Fruit fly (Drosophila melanogaster) whole organism, adult: ENCODE results near the gene Mip.

Experiments used
- CG11617 ChIP-seq: fragments of 200-800 bp; sonication (Bioruptor generic); optimal IDR thresholded peaks from 2 replicates; lab custom pipeline; 2017; ENCODE audit warnings: mild to moderate bottlenecking, missing biosample characterization, missing genetic modification reagents, missing genetic modification characterization
- CG12768 ChIP-seq: fragments of 200-800 bp; sonication (Bioruptor generic); optimal IDR thresholded peaks from 2 replicates; lab custom pipeline; 2017; ENCODE audit warnings: missing biosample characterization, missing genetic modification characterization, mild to moderate bottlenecking, moderate library complexity, missing genetic modification reagents
- CG14711 ChIP-seq: fragments of 200-800 bp; sonication (Bioruptor generic); optimal IDR thresholded peaks from 2 replicates; lab custom pipeline; 2018; ENCODE audit warnings: missing biosample characterization, mild to moderate bottlenecking, missing genetic modification characterization, moderate library complexity
- CG1620 ChIP-seq: fragments of 200-800 bp; sonication (Bioruptor generic); optimal IDR thresholded peaks from 2 replicates; lab custom pipeline; 2016; ENCODE audit warnings: missing biosample characterization, missing genetic modification characterization
- CG33017 ChIP-seq: fragments of 200-800 bp; sonication (Bioruptor generic); optimal IDR thresholded peaks from 2 replicates; lab custom pipeline; 2018; ENCODE audit warnings: missing biosample characterization, mild to moderate bottlenecking, missing genetic modification characterization, moderate library complexity
- CG5204 ChIP-seq: fragments of 200-800 bp; sonication (Bioruptor generic); optimal IDR thresholded peaks from 2 replicates; lab custom pipeline; 2016; ENCODE audit warnings: missing biosample characterization, missing genetic modification characterization
- CG7045 ChIP-seq: fragments of 200-800 bp; sonication (Bioruptor generic); optimal IDR thresholded peaks from 2 replicates; lab custom pipeline; 2017; ENCODE audit warnings: missing biosample characterization, mild to moderate bottlenecking, missing genetic modification characterization
- CG7101 ChIP-seq: fragments of 200-800 bp; sonication (Bioruptor generic); optimal IDR thresholded peaks from 2 replicates; lab custom pipeline; 2018; ENCODE audit warnings: missing biosample characterization, mild to moderate bottlenecking, missing genetic modification characterization, moderate library complexity
- Clk ChIP-seq: fragments of 200-800 bp; sonication (Bioruptor generic); optimal IDR thresholded peaks from 2 replicates; lab custom pipeline; 2017; ENCODE audit warnings: missing biosample characterization, missing genetic modification characterization
- Crg-1 ChIP-seq: fragments of 200-800 bp; sonication (Bioruptor generic); optimal IDR thresholded peaks from 2 replicates; lab custom pipeline; 2016; ENCODE audit warnings: missing biosample characterization, missing genetic modification characterization
- Hr96 ChIP-seq: fragments of 200-800 bp; sonication (Bioruptor generic); optimal IDR thresholded peaks from 2 replicates; lab custom pipeline; 2016; ENCODE audit warnings: missing biosample characterization, missing genetic modification characterization
- Mnt ChIP-seq: fragments of 200-800 bp; sonication (Bioruptor generic); optimal IDR thresholded peaks from 2 replicates; lab custom pipeline; 2016; ENCODE audit warnings: missing biosample characterization, mild to moderate bottlenecking, missing genetic modification characterization
- bab1 ChIP-seq: fragments of 200-800 bp; sonication (Bioruptor generic); optimal IDR thresholded peaks from 3 replicates; lab custom pipeline; 2019; ENCODE audit warnings: missing biosample characterization, mild to moderate bottlenecking, missing genetic modification characterization, moderate library complexity
- cic ChIP-seq: fragments of 200-800 bp; sonication (Bioruptor generic); optimal IDR thresholded peaks from 2 replicates; lab custom pipeline; 2017; ENCODE audit warnings: missing biosample characterization, mild to moderate bottlenecking, missing genetic modification characterization, moderate library complexity
- cnc ChIP-seq, 2 experiments: fragments of >200 bp; optimal IDR thresholded peaks; 2 replicates each; lab custom pipeline; 2017
- kay ChIP-seq: fragments of 200-800 bp; sonication (Bioruptor generic); peaks from one replicate; lab custom pipeline; 2016; ENCODE audit warnings: missing biosample characterization, missing genetic modification characterization, borderline replicate concordance
- ovo ChIP-seq: fragments of 200-800 bp; sonication (Bioruptor generic); optimal IDR thresholded peaks from 2 replicates; lab custom pipeline; 2016; ENCODE audit warnings: missing biosample characterization, missing genetic modification characterization
- pad ChIP-seq: fragments of 200-800 bp; sonication (Bioruptor generic); optimal IDR thresholded peaks from 3 replicates; lab custom pipeline; 2017; ENCODE audit warnings: missing biosample characterization, missing genetic modification characterization, mild to moderate bottlenecking, moderate library complexity, missing genetic modification reagents
- tj ChIP-seq: fragments of 200-800 bp; sonication (Bioruptor generic); optimal IDR thresholded peaks from 3 replicates; lab custom pipeline; 2017; ENCODE audit warnings: missing biosample characterization, mild to moderate bottlenecking, missing genetic modification characterization, moderate library complexity
- toe ChIP-seq: fragments of 200-800 bp; sonication (Bioruptor generic); optimal IDR thresholded peaks from 2 replicates; lab custom pipeline; 2016; ENCODE audit warnings: missing biosample characterization, missing genetic modification characterization

Gene Mip

DNA sequence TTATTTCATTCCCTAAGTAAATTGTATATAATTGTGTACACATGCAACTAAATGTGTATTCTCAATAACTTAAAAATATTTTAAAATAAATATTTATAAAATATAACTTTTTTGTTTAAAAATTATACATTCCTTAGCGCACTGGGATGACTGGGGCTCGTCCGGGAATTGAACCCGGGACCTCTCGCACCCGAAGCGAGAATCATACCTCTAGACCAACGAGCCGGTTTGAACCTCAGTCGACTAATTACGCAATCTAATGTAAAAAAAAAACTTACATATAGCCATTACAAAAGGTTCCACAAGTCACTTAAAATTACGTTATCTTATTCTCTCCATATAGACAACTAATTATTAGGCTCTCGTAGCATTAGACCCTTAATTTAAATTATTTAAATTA is 9.7 kb downstream of the Mip start:
- TF ChIP-seq cic (GFP tag; lab: Kevin White, UChicago) (no peak), tj (GFP tag; lab: Kevin White, UChicago) (no peak), Clk (GFP tag; lab: Kevin White, UChicago) (no peak), cnc (optimal IDR thresholded peaks at IDR 0.05; lab: Kevin White, UChicago) (no peak), ovo (GFP tag; lab: Kevin White, UChicago) (no peak), kay (no peak), CG12768 (GFP tag; lab: Kevin White, UChicago) (no peak), Crg-1 (no peak)

DNA sequence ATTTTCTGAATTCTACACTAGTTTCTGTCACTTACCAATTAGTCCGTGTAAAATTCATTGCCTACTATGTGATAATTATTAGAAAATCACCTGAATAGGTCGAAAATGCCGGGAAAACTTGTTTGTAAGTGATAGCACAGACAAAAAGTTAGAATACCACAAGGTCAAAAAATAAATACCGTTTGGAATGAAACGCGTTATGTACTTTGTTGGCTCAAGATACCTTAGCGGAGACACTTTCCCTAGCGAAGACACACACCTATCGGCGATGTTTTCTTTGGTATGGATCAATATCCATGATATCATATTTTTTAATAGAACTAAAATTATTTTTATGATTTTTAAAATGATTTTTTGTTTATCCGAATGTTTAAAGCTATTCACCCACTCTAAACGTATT is 10.3 kb downstream of the Mip start, which contains the start of gene CG6479:
Gene CG6479, minus strand, starts transcription at position 141 of the 400 bp plus-strand sequence.
- TF ChIP-seq Hr96 (GFP tag; lab: Kevin White, UChicago) (no peak), CG7045 (GFP tag; lab: Kevin White, UChicago) (no peak), tj (GFP tag; lab: Kevin White, UChicago) (no peak), kay (no peak), cic (GFP tag; lab: Kevin White, UChicago) (no peak), Clk (GFP tag; lab: Kevin White, UChicago) (no peak), CG7101 (tag; lab: Kevin White, UChicago) (no peak), Crg-1 (no peak), ovo (GFP tag; lab: Kevin White, UChicago) (no peak), Mnt (no peak), CG11617 (no peak), toe (GFP tag; lab: Kevin White, UChicago) (no peak)

DNA sequence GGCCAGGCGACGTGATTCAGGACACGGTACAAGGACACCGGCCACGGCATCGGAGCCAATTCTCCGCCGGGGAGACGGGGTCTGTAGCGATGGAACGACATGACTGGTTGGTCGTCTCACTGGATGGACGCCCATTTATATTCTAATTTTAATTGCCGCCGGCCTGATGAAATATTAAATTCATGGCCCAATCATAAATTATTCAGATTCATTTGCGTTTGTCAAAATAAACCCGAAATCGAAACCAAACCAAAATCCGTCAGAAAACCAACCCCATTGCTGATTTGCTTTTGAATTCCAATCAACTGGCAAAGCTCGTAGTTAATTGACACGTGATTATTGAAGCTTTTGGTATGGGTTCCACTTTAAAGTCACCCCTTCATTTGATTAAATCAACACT is 20.4 kb downstream of the Mip start, which contains the start of gene Or74a:
Gene Or74a, minus strand, starts transcription at position 101 of the 400 bp plus-strand sequence.
- TF ChIP-seq ovo (GFP tag; lab: Kevin White, UChicago) (no peak), CG33017 (tag; lab: Kevin White, UChicago) (no peak), CG11617 (no peak), Crg-1 (no peak), CG7101 (tag; lab: Kevin White, UChicago) (no peak), CG1620 (GFP tag; lab: Kevin White, UChicago) (no peak), CG14711 (tag; lab: Kevin White, UChicago) (no peak), Mnt (no peak), Clk (GFP tag; lab: Kevin White, UChicago) (no peak), pad (GFP tag; lab: Kevin White, UChicago) (no peak), tj (GFP tag; lab: Kevin White, UChicago) (no peak), CG5204 (GFP tag; lab: Kevin White, UChicago) (no peak), bab1 (GFP tag; lab: Kevin White, UChicago) (no peak)

DNA sequence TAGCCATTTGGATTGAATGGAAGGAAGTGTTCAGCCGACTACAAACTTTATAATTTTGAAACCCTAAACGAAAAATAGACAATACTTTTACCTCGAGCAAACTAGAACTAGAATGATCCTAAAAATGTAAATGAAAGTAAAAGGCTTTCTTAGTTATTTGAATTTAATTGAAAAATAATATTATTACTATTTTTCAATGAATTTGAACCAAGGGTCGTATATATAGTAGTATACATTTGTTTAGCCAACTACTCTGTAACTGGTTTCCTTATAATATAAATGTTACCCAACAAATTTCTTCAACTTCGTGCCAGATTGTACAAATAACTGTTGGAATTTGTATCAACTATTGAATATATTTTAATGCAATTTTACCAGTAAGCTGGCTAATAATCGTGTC is 24.0 kb downstream of the Mip start, which contains the start of gene CG13725:
Gene CG13725, minus strand, starts transcription at position 101 of the 400 bp plus-strand sequence.
- TF ChIP-seq CG33017 (tag; lab: Kevin White, UChicago) (no peak), ovo (GFP tag; lab: Kevin White, UChicago) (no peak), CG1620 (GFP tag; lab: Kevin White, UChicago) (no peak), toe (GFP tag; lab: Kevin White, UChicago) (no peak), CG5204 (GFP tag; lab: Kevin White, UChicago) (no peak), cic (GFP tag; lab: Kevin White, UChicago) (no peak), CG7101 (tag; lab: Kevin White, UChicago) (no peak)

DNA sequence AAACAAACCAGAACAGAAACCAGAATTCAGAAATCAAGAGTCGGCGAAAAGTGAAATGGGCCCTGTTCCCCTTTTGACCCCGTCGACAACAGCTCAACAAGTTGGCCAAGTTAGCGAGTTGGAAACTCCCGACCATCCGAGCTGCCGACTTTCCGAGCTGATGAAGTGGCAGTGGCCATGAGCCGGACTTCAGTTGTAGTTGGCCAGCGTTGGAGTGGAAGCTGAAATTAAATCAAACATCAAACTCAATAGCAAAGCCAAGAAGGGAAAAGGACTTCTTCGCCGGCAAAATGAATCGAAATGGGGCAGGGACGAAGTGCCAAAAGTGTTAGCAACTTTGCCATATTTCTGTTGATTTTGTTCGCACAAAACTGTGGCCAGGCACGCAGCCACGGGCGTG is 26.9 kb downstream of the Mip start, which contains the start of gene CG13724:
Gene CG13724, plus strand, starts transcription at position 301 of the 400 bp plus-strand sequence.
- no peak for TF ChIP-seq Crg-1
- no peak for TF ChIP-seq bab1 (GFP tag; lab: Kevin White, UChicago)
- TF ChIP-seq toe (GFP tag; lab: Kevin White, UChicago) = no peak
- TF ChIP-seq cic (GFP tag; lab: Kevin White, UChicago) = no peak
- TF ChIP-seq pad (GFP tag; lab: Kevin White, UChicago) = no peak
- TF ChIP-seq CG11617 = no peak
- TF ChIP-seq ovo (GFP tag; lab: Kevin White, UChicago) = no peak
- TF ChIP-seq CG1620 (GFP tag; lab: Kevin White, UChicago) = no peak
- TF ChIP-seq Clk (GFP tag; lab: Kevin White, UChicago) = no peak
- no peak for TF ChIP-seq CG33017 (tag; lab: Kevin White, UChicago)

DNA sequence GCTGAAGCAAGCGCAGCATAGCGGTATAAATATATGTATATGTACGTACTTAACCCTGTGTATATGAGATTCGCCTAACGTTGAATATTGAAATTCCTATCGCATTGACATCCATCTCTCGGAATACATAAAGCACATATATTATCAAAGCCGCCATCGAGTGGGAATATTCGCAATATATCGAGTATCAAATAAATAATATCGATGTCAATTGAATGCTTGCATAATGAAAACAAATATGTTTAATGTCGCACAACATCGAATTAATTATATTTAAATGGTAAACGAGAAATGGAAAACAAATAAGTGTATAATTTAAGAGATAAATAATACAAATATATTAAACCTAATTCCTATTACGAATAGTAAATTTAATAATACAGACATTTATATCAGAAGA is 28.8 kb downstream of the Mip start, which contains the start of gene ND-24L:
Gene ND-24L, minus strand, starts transcription at position 101 of the 400 bp plus-strand sequence.
- TF ChIP-seq Crg-1 (no peak), CG14711 (tag; lab: Kevin White, UChicago) (no peak), Mnt (no peak), CG7045 (GFP tag; lab: Kevin White, UChicago) (no peak), toe (GFP tag; lab: Kevin White, UChicago) (no peak), CG12768 (GFP tag; lab: Kevin White, UChicago) (no peak), cic (GFP tag; lab: Kevin White, UChicago) (no peak)

DNA sequence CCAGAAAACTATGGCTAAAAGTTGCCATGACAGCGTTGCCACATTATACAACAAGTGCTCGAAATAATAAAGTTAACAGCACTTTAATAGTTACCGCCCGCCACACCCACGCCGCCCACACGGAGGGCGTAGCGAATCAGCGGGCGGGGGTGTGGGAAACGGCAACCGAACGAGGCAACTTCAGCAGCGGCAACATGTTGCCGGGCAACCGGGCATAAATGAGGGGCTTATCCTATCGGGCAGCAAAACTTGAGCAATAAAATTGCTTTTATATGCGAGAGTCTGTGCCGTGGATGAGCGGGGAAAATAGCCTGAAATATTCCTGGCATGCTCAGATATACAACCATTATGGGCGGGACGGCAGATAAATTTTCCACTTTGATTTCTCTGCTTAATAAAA is 33.2 kb downstream of the Mip start:
- TF ChIP-seq cic (GFP tag; lab: Kevin White, UChicago) (no peak), CG12768 (GFP tag; lab: Kevin White, UChicago) (no peak), Clk (GFP tag; lab: Kevin White, UChicago) (no peak), Mnt (no peak), tj (GFP tag; lab: Kevin White, UChicago) (no peak), CG1620 (GFP tag; lab: Kevin White, UChicago) (no peak), bab1 (GFP tag; lab: Kevin White, UChicago) (no peak), pad (GFP tag; lab: Kevin White, UChicago) (no peak), CG11617 (no peak), toe (GFP tag; lab: Kevin White, UChicago) (no peak), cnc (optimal IDR thresholded peaks at IDR 0.05; lab: Kevin White, UChicago) (no peak), ovo (GFP tag; lab: Kevin White, UChicago) (no peak), CG5204 (GFP tag; lab: Kevin White, UChicago) (no peak), Hr96 (GFP tag; lab: Kevin White, UChicago) (no peak), Crg-1 (no peak), kay (no peak), CG7045 (GFP tag; lab: Kevin White, UChicago) (no peak), CG14711 (tag; lab: Kevin White, UChicago) (no peak), CG7101 (tag; lab: Kevin White, UChicago) (no peak)
